Fruit fly (Drosophila melanogaster): ENCODE data around the gene Rnf11.
A peak's percentile ranks its signal among the peaks of the same experiment; 100 is the strongest.

The Rnf11 gene

DNA sequence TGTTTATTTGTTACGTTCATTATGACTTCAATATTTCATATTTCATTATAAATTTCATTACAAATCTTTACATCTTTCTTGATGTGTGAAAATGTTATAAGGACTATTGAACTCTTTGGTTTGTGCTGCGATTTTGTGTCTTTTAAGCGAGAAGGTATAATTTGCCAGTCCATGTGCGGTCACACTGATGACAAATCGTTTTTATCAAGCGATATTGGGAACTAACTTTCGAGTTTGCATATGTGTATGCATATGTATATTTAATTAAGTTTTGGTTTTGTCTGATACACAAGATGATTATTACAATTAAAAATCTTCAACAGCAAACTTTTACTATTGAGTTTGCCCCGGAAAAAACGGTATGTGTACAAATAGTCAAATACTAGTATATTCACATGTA, 6.8 kb upstream of the Rnf11 start, which contains the start of gene Rad23 (continued):
- peak; percentile 61 for TF ChIP-seq CG8290 (GFP tag; optimal IDR thresholded peaks at IDR 0.05)
- peak; percentile 11 to 67 for TF ChIP-seq CG8290 (tag; optimal IDR thresholded peaks at IDR 0.05)
- TF ChIP-seq CG31441 (GFP tag; IDR thresholded peaks at IDR 0.05): peak; percentile 42; the same call in 1 of the 2 replicates
- no peak for TF ChIP-seq salm (tag; optimal IDR thresholded peaks at IDR 0.05)
- TF ChIP-seq pho (GFP tag; optimal IDR thresholded peaks at IDR 0.05): no peak
- TF ChIP-seq CoRest (tag; optimal IDR thresholded peaks at IDR 0.05): peak; percentile 58
- no peak for TF ChIP-seq CG8388 (GFP tag; optimal IDR thresholded peaks at IDR 0.05)
- TF ChIP-seq CG17829 (tag; optimal IDR thresholded peaks at IDR 0.05): peak; percentile 29
- peak; percentile 99 for TF ChIP-seq ssp (GFP tag; IDR thresholded peaks at IDR 0.05)
- no peak for TF ChIP-seq CG15696 (tag; optimal IDR thresholded peaks at IDR 0.05)
- TF ChIP-seq danr (GFP tag; IDR thresholded peaks at IDR 0.05): no peak
- no peak for TF ChIP-seq CG6272 (GFP tag; IDR thresholded peaks at IDR 0.05)
- TF ChIP-seq Ada2b (GFP tag; IDR thresholded peaks at IDR 0.05): no peak
- no peak for TF ChIP-seq sob (GFP tag; IDR thresholded peaks at IDR 0.05)
- peak; percentile 50 for TF ChIP-seq CG33213 (GFP tag; optimal IDR thresholded peaks at IDR 0.05)
- no peak for TF ChIP-seq Vsx1 (GFP tag; optimal IDR thresholded peaks at IDR 0.05)
- no peak for TF ChIP-seq bbx (GFP tag; IDR thresholded peaks at IDR 0.05; ENCODE audit: partially characterized antibody)
- TF ChIP-seq gro (GFP tag; optimal IDR thresholded peaks at IDR 0.05): no peak
- no peak for TF ChIP-seq bab2 (GFP tag; optimal IDR thresholded peaks at IDR 0.05)
- TF ChIP-seq CG4282 (GFP tag; optimal IDR thresholded peaks at IDR 0.05): no peak
- TF ChIP-seq sens-2 (GFP tag; IDR thresholded peaks at IDR 0.05): no peak
- peak; percentile 39 for TF ChIP-seq dmrt11E (tag; optimal IDR thresholded peaks at IDR 0.05)
- TF ChIP-seq CG18011 (GFP tag; optimal IDR thresholded peaks at IDR 0.05): no peak
- peak; percentile 55 for TF ChIP-seq Med (GFP tag)
- TF ChIP-seq HmgZ (tag; optimal IDR thresholded peaks at IDR 0.05): peak; percentile 35
- no peak for TF ChIP-seq CG14667 (GFP tag; IDR thresholded peaks at IDR 0.05)
- TF ChIP-seq CG9797 (GFP tag; optimal IDR thresholded peaks at IDR 0.05): peak; percentile 60
- TF ChIP-seq CG17328 (GFP tag; IDR thresholded peaks at IDR 0.05): no peak
- no peak for TF ChIP-seq ase (GFP tag; IDR thresholded peaks at IDR 0.05)
- TF ChIP-seq CG13123 (GFP tag; optimal IDR thresholded peaks at IDR 0.05): no peak
- no peak for TF ChIP-seq Mrtf (GFP tag; IDR thresholded peaks at IDR 0.05)
- no peak for TF ChIP-seq Bgb (GFP tag; IDR thresholded peaks at IDR 0.05; ENCODE audit: partially characterized antibody)
- no peak for TF ChIP-seq lbe (GFP tag; optimal IDR thresholded peaks at IDR 0.05)
- no peak for TF ChIP-seq HLH3B (GFP tag; IDR thresholded peaks at IDR 0.05)
- TF ChIP-seq Bdp1 (GFP tag; optimal IDR thresholded peaks at IDR 0.05): no peak
- no peak for TF ChIP-seq cas (GFP tag; IDR thresholded peaks at IDR 0.05)
- no peak for TF ChIP-seq CG4328 (GFP tag; optimal IDR thresholded peaks at IDR 0.05)
- no peak for TF ChIP-seq CG3726 (GFP tag; IDR thresholded peaks at IDR 0.05)
- TF ChIP-seq Dip3 (GFP tag; optimal IDR thresholded peaks at IDR 0.05): no peak
- no peak for TF ChIP-seq CG14050 (GFP tag; IDR thresholded peaks at IDR 0.05)
- no peak for TF ChIP-seq CG13775 (GFP tag; optimal IDR thresholded peaks at IDR 0.05)
- TF ChIP-seq CG17361 (GFP tag; IDR thresholded peaks at IDR 0.05): peak; percentile 42; the same call in 1 of the 3 replicates
- TF ChIP-seq CG11398 (GFP tag; optimal IDR thresholded peaks at IDR 0.05): no peak
- TF ChIP-seq CG18764 (GFP tag; optimal IDR thresholded peaks at IDR 0.05): peak; percentile 22
- TF ChIP-seq CG7786 (GFP tag; optimal IDR thresholded peaks at IDR 0.05): no peak
- no peak for TF ChIP-seq br (optimal IDR thresholded peaks at IDR 0.05)
- TF ChIP-seq so (GFP tag; IDR thresholded peaks at IDR 0.05): no peak
- peak; percentile 88 for TF ChIP-seq row (GFP tag; IDR thresholded peaks at IDR 0.05)
- no peak for TF ChIP-seq C15 (GFP tag; IDR thresholded peaks at IDR 0.05)
- no peak for TF ChIP-seq CG9817 (tag; optimal IDR thresholded peaks at IDR 0.05)
- no peak for TF ChIP-seq Gsc (GFP tag; IDR thresholded peaks at IDR 0.05)
- no peak for TF ChIP-seq Oaz (GFP tag; IDR thresholded peaks at IDR 0.05)
- no peak for TF ChIP-seq fu2 (GFP tag; optimal IDR thresholded peaks at IDR 0.05)
- no peak for TF ChIP-seq z (GFP tag; IDR thresholded peaks at IDR 0.05)
